Worm (Caenorhabditis elegans) whole organism, L1 larva: ENCODE data around the gene col-166.

Experiments
- C04F5.9 ChIP-seq: sonication (generic microtip); optimal IDR thresholded peaks from 2 replicates; lab custom pipeline; 2016; ENCODE audit warnings: missing genetic modification characterization, missing compliant biosample characterization
- C16A3.4 ChIP-seq: fragments of 150-350 bp; optimal IDR thresholded peaks from 2 replicates; lab custom pipeline; 2014; ENCODE audit warnings: missing biosample characterization, missing genetic modification characterization
- C34B4.2 ChIP-seq: sonication (generic microtip); optimal IDR thresholded peaks from 2 replicates; lab custom pipeline; 2017; ENCODE audit warnings: mild to moderate bottlenecking, missing genetic modification characterization, missing compliant biosample characterization
- F16B12.6 ChIP-seq: fragments of 150-350 bp; optimal IDR thresholded peaks from 2 replicates; lab custom pipeline; 2014; ENCODE audit warnings: missing biosample characterization, missing genetic modification characterization
- Y116A8C.19 ChIP-seq: sonication (generic microtip); optimal IDR thresholded peaks from 2 replicates; lab custom pipeline; 2016; ENCODE audit warnings: missing compliant biosample characterization, missing genetic modification characterization, borderline replicate concordance
- aha-1 ChIP-seq: fragments of 150-350 bp; optimal IDR thresholded peaks from 2 replicates; lab custom pipeline; 2014; ENCODE audit warnings: missing biosample characterization, missing genetic modification characterization
- alr-1 ChIP-seq: fragments of 200-800 bp; sonication (Bioruptor generic); optimal IDR thresholded peaks from 2 replicates; lab custom pipeline; 2018; ENCODE audit warnings: borderline replicate concordance, mild to moderate bottlenecking, missing genetic modification characterization, missing compliant biosample characterization
- aly-2 ChIP-seq: fragments of 150-350 bp; optimal IDR thresholded peaks from 2 replicates; lab custom pipeline; 2014; ENCODE audit warnings: missing biosample characterization, missing genetic modification characterization
- blmp-1 ChIP-seq: fragments of 150-350 bp; optimal IDR thresholded peaks from 2 replicates; lab custom pipeline; 2014; ENCODE audit warnings: missing biosample characterization, missing genetic modification characterization
- ceh-63 ChIP-seq: fragments of 200-800 bp; sonication (Bioruptor generic); optimal IDR thresholded peaks from 2 replicates; lab custom pipeline; 2018; ENCODE audit warnings: mild to moderate bottlenecking, missing genetic modification characterization, missing compliant biosample characterization
- ceh-8 ChIP-seq: fragments of 200-800 bp; sonication (Bioruptor generic); optimal IDR thresholded peaks from 2 replicates; lab custom pipeline; 2018; ENCODE audit warnings: mild to moderate bottlenecking, missing genetic modification characterization, moderate library complexity, missing compliant biosample characterization
- ceh-90 ChIP-seq: sonication (generic microtip); optimal IDR thresholded peaks from 2 replicates; lab custom pipeline; 2016; ENCODE audit warnings: missing genetic modification characterization, missing compliant biosample characterization
- ces-1 ChIP-seq: fragments of 150-350 bp; optimal IDR thresholded peaks from 2 replicates; lab custom pipeline; 2014; ENCODE audit warnings: missing biosample characterization, missing genetic modification reagents, missing genetic modification characterization
- dpl-1 ChIP-seq, 3 experiments: fragments of 150-350 bp in 2 of 3; sonication (generic microtip) in 1 of 3; optimal IDR thresholded peaks; 2 replicates each; lab custom pipeline; 2014 to 2017; ENCODE audit warnings: missing biosample characterization in 3 of 3, missing genetic modification characterization in 3 of 3, missing genetic modification reagents in 3 of 3
- efl-1 ChIP-seq, 4 experiments: fragments of 150-350 bp; optimal IDR thresholded peaks in 3 of 4; peaks in 1 of 4; 1 replicate in 1 of 4; 2 replicates in 3 of 4; lab custom pipeline; 2014; ENCODE audit warnings: missing biosample characterization in 2 of 4, missing genetic modification characterization in 2 of 4, missing genetic modification reagents in 2 of 4
- efl-3 ChIP-seq: fragments of 200-800 bp; sonication (Bioruptor generic); optimal IDR thresholded peaks from 2 replicates; lab custom pipeline; 2018; ENCODE audit warnings: mild to moderate bottlenecking, missing genetic modification characterization, missing compliant biosample characterization
- egl-13 ChIP-seq: sonication (generic microtip); optimal IDR thresholded peaks from 2 replicates; lab custom pipeline; 2016; ENCODE audit warnings: missing genotype, missing genetic modification reagents, missing genetic modification characterization, missing compliant biosample characterization
- egl-27 ChIP-seq, 2 experiments: fragments of 150-350 bp in 1 of 2; sonication (generic microtip); optimal IDR thresholded peaks; 3 replicates each; lab custom pipeline; 2017 to 2018; ENCODE audit warnings: missing biosample characterization in 2 of 2, missing genetic modification characterization in 2 of 2, missing genetic modification reagents in 2 of 2
- elt-3 ChIP-seq, 6 experiments: fragments of 150-350 bp in 1 of 6; sonication (generic microtip); optimal IDR thresholded peaks; 2 replicates each; lab custom pipeline; 2017 to 2018; ENCODE audit warnings: missing biosample characterization in 6 of 6, missing genetic modification characterization in 6 of 6, inconsistent platforms in 1 of 6
- grh-1 ChIP-seq: fragments of 200-800 bp; sonication (Bioruptor generic); IDR thresholded peaks from 2 replicates; pipeline ENCODE4 v1.3.6; 2022; ENCODE audit warnings: missing genetic modification reagents, missing genetic modification characterization, missing compliant biosample characterization
- hlh-17 ChIP-seq: fragments of 200-800 bp; sonication (Bioruptor generic); optimal IDR thresholded peaks from 2 replicates; lab custom pipeline; 2018; ENCODE audit warnings: missing genetic modification characterization, mild to moderate bottlenecking, missing compliant biosample characterization, moderate library complexity, borderline replicate concordance
- hlh-4 ChIP-seq: sonication (generic microtip); optimal IDR thresholded peaks from 2 replicates; lab custom pipeline; 2016; ENCODE audit warnings: mild to moderate bottlenecking, missing genetic modification characterization, missing compliant biosample characterization
- irx-1 ChIP-seq: sonication (generic microtip); optimal IDR thresholded peaks from 2 replicates; lab custom pipeline; 2016; ENCODE audit warnings: missing genetic modification characterization, missing compliant biosample characterization
- isw-1 ChIP-seq: fragments of 200-800 bp; sonication (Bioruptor generic); IDR thresholded peaks from 2 replicates; pipeline ENCODE4 v1.3.6; 2022; ENCODE audit warnings: missing genetic modification characterization, missing compliant biosample characterization
- lin-13 ChIP-seq: fragments of 150-350 bp; optimal IDR thresholded peaks from 2 replicates; lab custom pipeline; 2014; ENCODE audit warnings: missing biosample characterization, missing genetic modification reagents, missing genetic modification characterization
- lin-14 ChIP-seq: fragments of 200-800 bp; sonication (Bioruptor generic); optimal IDR thresholded peaks from 2 replicates; lab custom pipeline; 2018; ENCODE audit warnings: mild to moderate bottlenecking, missing genetic modification characterization, moderate library complexity, missing compliant biosample characterization
- lin-15B ChIP-seq: fragments of 150-350 bp; sonication (generic microtip); optimal IDR thresholded peaks from 3 replicates; lab custom pipeline; 2014; ENCODE audit warnings: missing biosample characterization, missing genetic modification characterization
- lir-3 ChIP-seq: sonication (generic microtip); optimal IDR thresholded peaks from 2 replicates; lab custom pipeline; 2016; ENCODE audit warnings: mild to moderate bottlenecking, missing genetic modification characterization, moderate library complexity, missing compliant biosample characterization; ENCODE audit not compliant: poor library complexity
- mab-9 ChIP-seq: fragments of 200-800 bp; sonication (Bioruptor generic); IDR thresholded peaks from 2 replicates; pipeline ENCODE4 v1.3.6; 2022; ENCODE audit warnings: missing genetic modification reagents, missing genetic modification characterization, missing compliant biosample characterization
- mdl-1 ChIP-seq, 2 experiments: fragments of 150-350 bp; optimal IDR thresholded peaks; 2 replicates each; lab custom pipeline; 2014 to 2017; ENCODE audit warnings: missing biosample characterization in 2 of 2, missing genetic modification characterization in 2 of 2, inconsistent platforms in 1 of 2
- mef-2 ChIP-seq: fragments of 150-350 bp; optimal IDR thresholded peaks from 2 replicates; lab custom pipeline; 2014; ENCODE audit warnings: missing biosample characterization, missing genetic modification characterization
- mep-1 ChIP-seq: fragments of 150-350 bp; optimal IDR thresholded peaks from 2 replicates; lab custom pipeline; 2014; ENCODE audit warnings: missing biosample characterization, missing genetic modification characterization
- nhr-11 ChIP-seq: fragments of 150-350 bp; optimal IDR thresholded peaks from 2 replicates; lab custom pipeline; 2014; ENCODE audit warnings: missing biosample characterization, missing genetic modification characterization
- nhr-19 ChIP-seq: fragments of 200-800 bp; sonication (Bioruptor generic); conservative IDR thresholded peaks from 2 replicates; pipeline ENCODE4 v1.3.6; 2022; ENCODE audit warnings: missing genetic modification characterization, missing compliant biosample characterization
- nhr-20 ChIP-seq: sonication (generic microtip); optimal IDR thresholded peaks from 2 replicates; lab custom pipeline; 2016; ENCODE audit warnings: mild to moderate bottlenecking, missing genetic modification characterization, missing compliant biosample characterization
- nhr-28 ChIP-seq: fragments of 150-350 bp; optimal IDR thresholded peaks from 2 replicates; lab custom pipeline; 2014; ENCODE audit warnings: missing biosample characterization, missing genetic modification characterization
- nhr-47 ChIP-seq: sonication (generic microtip); optimal IDR thresholded peaks from 2 replicates; lab custom pipeline; 2016; ENCODE audit warnings: mild to moderate bottlenecking, missing genetic modification characterization, moderate library complexity, missing compliant biosample characterization
- nhr-76 ChIP-seq: sonication (generic microtip); optimal IDR thresholded peaks from 2 replicates; lab custom pipeline; 2017; ENCODE audit warnings: missing biosample characterization, missing genetic modification characterization
- nhr-77 ChIP-seq: fragments of 150-350 bp; optimal IDR thresholded peaks from 2 replicates; lab custom pipeline; 2014; ENCODE audit warnings: missing biosample characterization, missing genetic modification characterization
- pax-3 ChIP-seq: fragments of 200-800 bp; sonication (Bioruptor generic); optimal IDR thresholded peaks from 2 replicates; lab custom pipeline; 2018; ENCODE audit warnings: mild to moderate bottlenecking, missing genetic modification characterization, moderate library complexity, missing compliant biosample characterization
- rnt-1 ChIP-seq: sonication (generic microtip); optimal IDR thresholded peaks from 2 replicates; lab custom pipeline; 2016; ENCODE audit warnings: mild to moderate bottlenecking, missing genetic modification characterization, moderate library complexity, missing compliant biosample characterization
- skn-1 ChIP-seq: fragments of 150-350 bp; optimal IDR thresholded peaks from 2 replicates; lab custom pipeline; 2014; ENCODE audit warnings: missing biosample characterization, missing genetic modification characterization
- snpc-4 ChIP-seq: fragments of 150-350 bp; optimal IDR thresholded peaks from 2 replicates; lab custom pipeline; 2014; ENCODE audit warnings: missing biosample characterization, missing genetic modification characterization
- snu-23 ChIP-seq: sonication (generic microtip); optimal IDR thresholded peaks from 2 replicates; lab custom pipeline; 2016; ENCODE audit warnings: missing genetic modification characterization, missing compliant biosample characterization
- sox-4 ChIP-seq: sonication (generic microtip); optimal IDR thresholded peaks from 2 replicates; lab custom pipeline; 2016; ENCODE audit warnings: missing genetic modification characterization, missing compliant biosample characterization
- sptf-1 ChIP-seq: fragments of 150-350 bp; optimal IDR thresholded peaks from 2 replicates; lab custom pipeline; 2014; ENCODE audit warnings: missing biosample characterization, missing genetic modification characterization
- sup-37 ChIP-seq: fragments of 200-800 bp; sonication (Bioruptor generic); optimal IDR thresholded peaks from 2 replicates; lab custom pipeline; 2018; ENCODE audit warnings: mild to moderate bottlenecking, missing genetic modification characterization, missing compliant biosample characterization
- tbx-2 ChIP-seq: sonication (generic microtip); optimal IDR thresholded peaks from 2 replicates; lab custom pipeline; 2016; ENCODE audit warnings: missing genetic modification characterization, missing compliant biosample characterization
- unc-130 ChIP-seq: fragments of 150-350 bp; optimal IDR thresholded peaks from 2 replicates; lab custom pipeline; 2017; ENCODE audit warnings: missing biosample characterization, missing genetic modification characterization, inconsistent platforms
- unc-86 ChIP-seq: sonication (generic microtip); optimal IDR thresholded peaks from 2 replicates; lab custom pipeline; 2016; ENCODE audit warnings: missing genetic modification characterization, missing compliant biosample characterization
- unc-98 ChIP-seq: fragments of 200-800 bp; sonication (Bioruptor generic); IDR thresholded peaks from 2 replicates; pipeline ENCODE4 v1.3.6; 2022; ENCODE audit warnings: missing genetic modification characterization, missing compliant biosample characterization
- zip-4 ChIP-seq: fragments of 200-800 bp; sonication (Bioruptor generic); optimal IDR thresholded peaks from 2 replicates; lab custom pipeline; 2018; ENCODE audit warnings: mild to moderate bottlenecking, missing genetic modification characterization, moderate library complexity, missing compliant biosample characterization
- ztf-4 ChIP-seq: fragments of 150-350 bp; optimal IDR thresholded peaks from 2 replicates; lab custom pipeline; 2014; ENCODE audit warnings: missing biosample characterization, missing genetic modification characterization

Gene col-166

ce11 chrX:6279625-6280024 lies at the start of gene col-166:
Gene col-166, plus strand, starts transcription at chrX:6280016.
- TF ChIP-seq egl-13 (tag; lab: Kevin White, UChicago) (no peak), lin-13 (GFP tag; lab: Kevin White, UChicago) (no peak), hlh-4 (tag; lab: Kevin White, UChicago) (no peak), nhr-77 (no peak), aha-1 (no peak), grh-1 (GFP tag; lab: Robert Waterston, UW) (0 out of 2 replicates have a peak, but pooled peaks have one; percentile 21), sup-37 (GFP tag; lab: Kevin White, UChicago) (no peak), sox-4 (tag; lab: Kevin White, UChicago) (no peak), aly-2 (no peak), skn-1 (tag; lab: Kevin White, UChicago) (no peak), C34B4.2 (tag; lab: Kevin White, UChicago) (no peak), C04F5.9 (no peak), irx-1 (no peak), nhr-28 (tag; lab: Kevin White, UChicago) (no peak), alr-1 (tag; lab: Kevin White, UChicago) (no peak), zip-4 (GFP tag; lab: Kevin White, UChicago) (no peak), lin-14 (GFP tag; lab: Kevin White, UChicago) (peak; percentile 72), dpl-1 (GFP tag; optimal IDR thresholded peaks at IDR 0.05; lab: Kevin White, UChicago) (no peak), pax-3 (tag; lab: Kevin White, UChicago) (no peak), unc-98 (no peak), ceh-90 (tag; lab: Kevin White, UChicago) (no peak), blmp-1 (peak; percentile 30), ceh-8 (GFP tag; lab: Kevin White, UChicago) (no peak), elt-3 (tag; optimal IDR thresholded peaks at IDR 0.05; lab: Kevin White, UChicago) (peak in 3 of 6 experiments; percentile 40 to 45 (median 42)), mef-2 (tag; lab: Kevin White, UChicago) (no peak), nhr-76 (tag; lab: Kevin White, UChicago) (no peak), efl-3 (GFP tag; lab: Kevin White, UChicago) (no peak), lin-15B (no peak), ztf-4 (tag; lab: Kevin White, UChicago) (no peak), sptf-1 (tag; lab: Kevin White, UChicago) (no peak), mab-9 (GFP tag; lab: Robert Waterston, UW) (no peak), tbx-2 (peak; percentile 43), Y116A8C.19 (tag; lab: Kevin White, UChicago) (no peak), ceh-63 (GFP tag; lab: Kevin White, UChicago) (no peak), isw-1 (GFP tag; lab: Robert Waterston, UW) (no peak), unc-130 (no peak), rnt-1 (no peak), mep-1 (tag; lab: Kevin White, UChicago) (peak; percentile 23), snpc-4 (tag; lab: Kevin White, UChicago) (no peak), C16A3.4 (tag; lab: Kevin White, UChicago) (no peak), mdl-1 (tag; optimal IDR thresholded peaks at IDR 0.05; lab: Kevin White, UChicago) (peak in 1 of 2 experiments; percentile 27), hlh-17 (GFP tag; lab: Kevin White, UChicago) (no peak), F16B12.6 (no peak), efl-1 (optimal IDR thresholded peaks at IDR 0.05; lab: Kevin White, UChicago) (no peak), efl-1 (GFP tag; optimal IDR thresholded peaks at IDR 0.05 in 1 of 2; lab: Kevin White, UChicago) (no peak), nhr-11 (tag; lab: Kevin White, UChicago) (no peak), nhr-47 (peak; percentile 52), nhr-19 (peak; percentile 18; the same call in 1 of the 2 replicates), unc-86 (no peak), nhr-20 (tag; lab: Kevin White, UChicago) (peak; percentile 61), ces-1 (GFP tag; lab: Kevin White, UChicago) (no peak), snu-23 (GFP tag; lab: Kevin White, UChicago) (peak; percentile 64), egl-27 (tag; optimal IDR thresholded peaks at IDR 0.05; lab: Kevin White, UChicago) (no peak), lir-3 (tag; lab: Kevin White, UChicago) (no peak)
